Fruit fly (Drosophila melanogaster) whole organism, embryonic: ENCODE data around the gene RfC3.
A peak's percentile ranks its signal among the peaks of the same experiment; 100 is the strongest.

Source experiments
- BtbVII ChIP-seq: fragments of 200-800 bp; sonication (Bioruptor generic); optimal IDR thresholded peaks from 3 replicates; lab custom pipeline; 2017; ENCODE audit warnings: missing biosample characterization, mild to moderate bottlenecking, missing genetic modification characterization
- Bteb2 ChIP-seq: fragments of 200-800 bp; sonication (Bioruptor generic); optimal IDR thresholded peaks from 2 replicates; lab custom pipeline; 2016; ENCODE audit warnings: missing biosample characterization, missing genetic modification characterization
- CG10147 ChIP-seq: fragments of 200-800 bp; sonication (Bioruptor generic); optimal IDR thresholded peaks from 2 replicates; lab custom pipeline; 2019; ENCODE audit warnings: missing biosample characterization, mild to moderate bottlenecking, missing genetic modification characterization, moderate library complexity
- CG10274 ChIP-seq: fragments of 200-800 bp; sonication (Bioruptor generic); optimal IDR thresholded peaks from 3 replicates; lab custom pipeline; 2017; ENCODE audit warnings: missing biosample characterization, mild to moderate bottlenecking, missing genetic modification characterization
- CG10462 ChIP-seq: fragments of 200-800 bp; sonication (Bioruptor generic); optimal IDR thresholded peaks from 2 replicates; lab custom pipeline; 2016; ENCODE audit warnings: missing biosample characterization, missing genetic modification characterization
- CG12071 ChIP-seq: fragments of 200-800 bp; sonication (Bioruptor generic); optimal IDR thresholded peaks from 3 replicates; lab custom pipeline; 2018; ENCODE audit warnings: missing biosample characterization, mild to moderate bottlenecking, missing genetic modification characterization
- CG13123 ChIP-seq: fragments of 200-800 bp; sonication (Bioruptor generic); optimal IDR thresholded peaks from 2 replicates; lab custom pipeline; 2016; ENCODE audit warnings: missing biosample characterization, missing genetic modification characterization
- CG15011 ChIP-seq: fragments of 200-800 bp; sonication (Bioruptor generic); optimal IDR thresholded peaks from 3 replicates; lab custom pipeline; 2018; ENCODE audit warnings: missing biosample characterization, mild to moderate bottlenecking, missing genetic modification characterization
- CG1647 ChIP-seq: fragments of 200-800 bp; sonication (Bioruptor generic); optimal IDR thresholded peaks from 3 replicates; lab custom pipeline; 2016; ENCODE audit warnings: missing biosample characterization, missing genetic modification characterization
- CG16779 ChIP-seq: fragments of 200-800 bp; sonication (Bioruptor generic); IDR thresholded peaks from 2 replicates; pipeline ENCODE4 v1.3.6; 2022; ENCODE audit warnings: missing biosample characterization, missing genetic modification characterization
- CG17328 ChIP-seq: fragments of 200-800 bp; sonication (Bioruptor generic); IDR thresholded peaks from 2 replicates; pipeline ENCODE4 v1.3.6; 2022; ENCODE audit warnings: missing biosample characterization, missing genetic modification characterization
- CG18011 ChIP-seq: fragments of 200-800 bp; sonication (Bioruptor generic); optimal IDR thresholded peaks from 2 replicates; lab custom pipeline; 2017; ENCODE audit warnings: missing biosample characterization, missing genetic modification characterization, mild to moderate bottlenecking, moderate library complexity, missing genotype
- CG2129 ChIP-seq: fragments of 200-800 bp; sonication (Bioruptor generic); IDR thresholded peaks from 2 replicates; pipeline ENCODE4 v1.3.6; 2022; ENCODE audit warnings: missing biosample characterization, missing genetic modification characterization; ENCODE audit not compliant: partially characterized antibody
- CG31388 ChIP-seq: fragments of 200-800 bp; sonication (Bioruptor generic); optimal IDR thresholded peaks from 2 replicates; lab custom pipeline; 2016; ENCODE audit warnings: missing biosample characterization, missing genetic modification characterization
- CG32532 ChIP-seq: fragments of 200-800 bp; sonication (Bioruptor generic); IDR thresholded peaks from 2 replicates; pipeline ENCODE4 v1.3.6; 2022; ENCODE audit warnings: missing biosample characterization, missing genetic modification characterization
- CG3407 ChIP-seq: fragments of 200-800 bp; sonication (Bioruptor generic); optimal IDR thresholded peaks from 2 replicates; lab custom pipeline; 2018; ENCODE audit warnings: missing biosample characterization, mild to moderate bottlenecking, missing genetic modification characterization
- CG34376 ChIP-seq: fragments of 200-800 bp; sonication (Bioruptor generic); optimal IDR thresholded peaks from 2 replicates; lab custom pipeline; 2018; ENCODE audit warnings: missing biosample characterization, mild to moderate bottlenecking, missing genetic modification characterization
- CG3995 ChIP-seq: fragments of 200-800 bp; sonication (Bioruptor generic); optimal IDR thresholded peaks from 3 replicates; lab custom pipeline; 2016; ENCODE audit warnings: missing biosample characterization, missing genetic modification characterization
- CG4617 ChIP-seq: fragments of 200-800 bp; sonication (Bioruptor generic); optimal IDR thresholded peaks from 3 replicates; lab custom pipeline; 2016; ENCODE audit warnings: missing biosample characterization, missing genetic modification characterization, borderline replicate concordance
- CG6854 ChIP-seq: fragments of 200-800 bp; sonication (Bioruptor generic); optimal IDR thresholded peaks from 3 replicates; lab custom pipeline; 2017; ENCODE audit warnings: missing biosample characterization, mild to moderate bottlenecking, missing genetic modification characterization
- CG9797 ChIP-seq: fragments of 200-800 bp; sonication (Bioruptor generic); optimal IDR thresholded peaks from 3 replicates; lab custom pipeline; 2018; ENCODE audit warnings: missing biosample characterization, mild to moderate bottlenecking, missing genetic modification characterization
- Camta ChIP-seq: fragments of 200-800 bp; sonication (Bioruptor generic); optimal IDR thresholded peaks from 2 replicates; lab custom pipeline; 2016; ENCODE audit warnings: missing biosample characterization, missing genetic modification characterization
- CrebB ChIP-seq: fragments of 200-800 bp; sonication (Bioruptor generic); optimal IDR thresholded peaks from 3 replicates; lab custom pipeline; 2018; ENCODE audit warnings: missing biosample characterization, mild to moderate bottlenecking, missing genetic modification characterization
- D19A ChIP-seq: fragments of 200-800 bp; optimal IDR thresholded peaks from 3 replicates; lab custom pipeline; 2019; ENCODE audit warnings: missing biosample characterization, mild to moderate bottlenecking, missing genetic modification characterization, moderate library complexity
- Dbx ChIP-seq: fragments of 200-800 bp; sonication (Bioruptor generic); IDR thresholded peaks from 3 replicates; pipeline ENCODE4 v1.3.6; 2022; ENCODE audit warnings: missing biosample characterization, missing genetic modification characterization
- Doc2 ChIP-seq: fragments of 200-800 bp; sonication (Bioruptor generic); IDR thresholded peaks from 2 replicates; pipeline ENCODE4 v1.3.6; 2022; ENCODE audit warnings: missing biosample characterization, missing genetic modification characterization
- Elba2 ChIP-seq: fragments of 200-800 bp; sonication (Bioruptor generic); optimal IDR thresholded peaks from 3 replicates; lab custom pipeline; 2016; ENCODE audit warnings: missing biosample characterization, missing genetic modification characterization
- Fer1 ChIP-seq: fragments of 200-800 bp; sonication (Bioruptor generic); optimal IDR thresholded peaks from 2 replicates; lab custom pipeline; 2017; ENCODE audit warnings: missing biosample characterization, mild to moderate bottlenecking, missing genetic modification characterization
- H2.0 ChIP-seq: fragments of 200-800 bp; sonication (Bioruptor generic); IDR thresholded peaks from 2 replicates; pipeline ENCODE4 v1.3.6; 2022; ENCODE audit warnings: missing biosample characterization, missing genetic modification characterization
- Jarid2 ChIP-seq: fragments of 200-800 bp; sonication (Bioruptor generic); optimal IDR thresholded peaks from 3 replicates; lab custom pipeline; 2017; ENCODE audit warnings: mild to moderate bottlenecking, missing biosample characterization, missing genetic modification reagents, missing genetic modification characterization
- Meics ChIP-seq: fragments of 200-800 bp; sonication (Bioruptor generic); optimal IDR thresholded peaks from 2 replicates; lab custom pipeline; 2017; ENCODE audit warnings: missing biosample characterization, mild to moderate bottlenecking, missing genetic modification characterization
- Nf-YC ChIP-seq: fragments of 200-800 bp; optimal IDR thresholded peaks from 3 replicates; lab custom pipeline; 2019; ENCODE audit warnings: missing biosample characterization, mild to moderate bottlenecking, missing genetic modification characterization, moderate library complexity
- PHDP ChIP-seq: fragments of 200-800 bp; sonication (Bioruptor generic); optimal IDR thresholded peaks from 3 replicates; lab custom pipeline; 2018; ENCODE audit warnings: missing biosample characterization, mild to moderate bottlenecking, missing genetic modification characterization, moderate library complexity
- ftz-f1 ChIP-seq: fragments of 200-800 bp; sonication (Bioruptor generic); optimal IDR thresholded peaks from 2 replicates; lab custom pipeline; 2016; ENCODE audit warnings: missing biosample characterization, missing genetic modification characterization
- fu2 ChIP-seq: fragments of 200-800 bp; sonication (Bioruptor generic); optimal IDR thresholded peaks from 2 replicates; lab custom pipeline; 2016; ENCODE audit warnings: missing biosample characterization, missing genetic modification characterization
- hkb ChIP-seq, 2 experiments: fragments of 200-800 bp in 1 of 2; fragments of >200 bp in 1 of 2; sonication (Bioruptor generic) in 1 of 2; IDR thresholded peaks in 1 of 2; optimal IDR thresholded peaks in 1 of 2; 2 replicates each; pipeline versions ENCODE4 v1.3.6 to Lab custom; 2017 to 2022; ENCODE audit warnings: missing biosample characterization in 1 of 2, missing genetic modification characterization in 1 of 2
- kah ChIP-seq: fragments of 200-800 bp; sonication (Bioruptor generic); optimal IDR thresholded peaks from 2 replicates; lab custom pipeline; 2018; ENCODE audit warnings: missing biosample characterization, mild to moderate bottlenecking, missing genetic modification characterization
- lov ChIP-seq, 2 experiments: fragments of 200-800 bp in 1 of 2; fragments of >200 bp in 1 of 2; sonication (Bioruptor generic) in 1 of 2; IDR thresholded peaks in 1 of 2; optimal IDR thresholded peaks in 1 of 2; 2 replicates in 1 of 2; 3 replicates in 1 of 2; pipeline versions ENCODE4 v1.3.6 to Lab custom; 2017 to 2022; ENCODE audit warnings: missing biosample characterization in 1 of 2, missing genetic modification characterization in 1 of 2
- mld ChIP-seq: fragments of 200-800 bp; sonication (Bioruptor generic); IDR thresholded peaks from 3 replicates; pipeline ENCODE4 v1.3.6; 2022; ENCODE audit warnings: missing biosample characterization, missing genetic modification characterization; ENCODE audit not compliant: partially characterized antibody
- nerfin-2 ChIP-seq: fragments of 200-800 bp; sonication (Bioruptor generic); IDR thresholded peaks from 2 replicates; pipeline ENCODE4 v1.3.6; 2022; ENCODE audit warnings: missing biosample characterization, missing genetic modification characterization; ENCODE audit not compliant: partially characterized antibody
- nom ChIP-seq: fragments of 200-800 bp; sonication (Bioruptor generic); optimal IDR thresholded peaks from 2 replicates; lab custom pipeline; 2017; ENCODE audit warnings: missing biosample characterization, missing genetic modification characterization, mild to moderate bottlenecking, moderate library complexity, missing genetic modification reagents
- phol ChIP-seq: fragments of 200-800 bp; sonication (Bioruptor generic); optimal IDR thresholded peaks from 3 replicates; lab custom pipeline; 2018; ENCODE audit warnings: missing biosample characterization, mild to moderate bottlenecking, missing genetic modification characterization, moderate library complexity
- pnt ChIP-seq: fragments of 200-800 bp; sonication (Bioruptor generic); optimal IDR thresholded peaks from 3 replicates; lab custom pipeline; 2016; ENCODE audit warnings: missing biosample characterization, missing genetic modification characterization
- row ChIP-seq: fragments of 200-800 bp; sonication (Bioruptor generic); IDR thresholded peaks from 3 replicates; pipeline ENCODE4 v1.3.6; 2022; ENCODE audit warnings: missing biosample characterization, missing genetic modification characterization
- slp2 ChIP-seq: fragments of 200-800 bp; sonication (Bioruptor generic); optimal IDR thresholded peaks from 2 replicates; lab custom pipeline; 2016; ENCODE audit warnings: missing biosample characterization, missing genetic modification characterization
- ssp ChIP-seq: fragments of 200-800 bp; sonication (Bioruptor generic); IDR thresholded peaks from 2 replicates; pipeline ENCODE4 v1.3.6; 2022; ENCODE audit warnings: missing biosample characterization, missing genetic modification characterization
- toy ChIP-seq: fragments of 200-800 bp; sonication (Bioruptor generic); IDR thresholded peaks from 2 replicates; pipeline ENCODE4 v1.3.6; 2022; ENCODE audit warnings: missing biosample characterization, missing genetic modification characterization
- zen2 ChIP-seq: fragments of 200-800 bp; sonication (Bioruptor generic); IDR thresholded peaks from 3 replicates; pipeline ENCODE4 v1.3.6; 2022; ENCODE audit warnings: missing biosample characterization, missing genetic modification characterization; ENCODE audit not compliant: partially characterized antibody

RfC3 gene

DNA sequence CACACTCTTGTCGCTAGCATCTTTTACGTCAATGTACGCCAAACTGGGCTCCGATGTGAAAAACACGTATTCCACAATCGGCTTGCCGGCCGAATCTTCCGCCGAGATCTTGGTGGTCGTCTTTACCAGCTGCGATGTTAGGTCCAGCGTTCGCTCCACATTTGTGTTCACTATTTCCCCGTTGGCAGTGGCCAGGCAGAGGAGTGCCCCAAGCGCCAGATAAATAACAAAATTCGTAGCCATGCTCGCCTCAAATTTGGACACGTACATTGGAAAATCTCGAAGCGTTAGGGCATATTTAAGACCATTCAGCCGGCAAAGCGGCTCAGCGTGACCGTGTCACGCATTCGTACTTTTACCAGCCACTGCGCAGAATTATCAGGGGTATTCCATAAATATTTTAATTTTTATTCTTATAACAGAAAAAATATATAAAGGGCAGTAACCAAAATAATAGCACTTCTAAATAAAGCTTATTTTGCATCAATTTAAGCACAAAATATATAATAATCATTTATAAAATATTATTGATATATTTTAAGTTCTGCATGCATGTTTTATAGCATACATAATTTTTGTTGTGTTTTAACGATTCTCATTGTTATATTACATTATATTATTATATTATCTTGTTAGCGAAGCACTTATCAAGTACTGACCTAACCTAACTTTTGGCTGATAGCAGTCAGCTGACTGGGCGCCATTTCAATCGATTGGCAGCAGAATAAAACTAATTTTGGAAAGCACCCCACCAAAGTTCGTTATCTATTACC lies 43.3 kb upstream of the RfC3 start, which contains the start of the genes CG33303 and dpr19 (continued):
- peak; percentile 49 for TF ChIP-seq CG15011
- no peak for TF ChIP-seq CG1647 (GFP tag; lab: Kevin White, UChicago)
- TF ChIP-seq ssp, result peak; percentile 60; the same call in 1 of the 2 replicates
- peak; percentile 50 for TF ChIP-seq CG13123 (GFP tag; lab: Kevin White, UChicago)
- no peak for TF ChIP-seq Jarid2 (GFP tag; lab: Kevin White, UChicago)
- peak; percentile 90 for TF ChIP-seq phol (tag; lab: Kevin White, UChicago)
- no peak for TF ChIP-seq toy
- TF ChIP-seq fu2 (GFP tag; lab: Kevin White, UChicago), result no peak
- TF ChIP-seq Meics (GFP tag; lab: Kevin White, UChicago), result peak; percentile 80
- TF ChIP-seq CG10147 (GFP tag; lab: Kevin White, UChicago), result peak; percentile 72
- TF ChIP-seq CG4617 (GFP tag; lab: Kevin White, UChicago), result peak; percentile 75
- no peak for TF ChIP-seq ftz-f1 (GFP tag; lab: Kevin White, UChicago)
- TF ChIP-seq slp2 (GFP tag; lab: Kevin White, UChicago), result no peak
- TF ChIP-seq Doc2 (GFP tag; lab: Robert Waterston, UW), result no peak
- peak; percentile 29 for TF ChIP-seq CrebB (tag; lab: Kevin White, UChicago)
- TF ChIP-seq CG6854, result peak; percentile 66
- TF ChIP-seq CG12071 (GFP tag; lab: Kevin White, UChicago), result no peak
- peak; percentile 48 for TF ChIP-seq CG3995 (GFP tag; lab: Kevin White, UChicago)
- TF ChIP-seq zen2 (GFP tag; lab: Robert Waterston, UW), result no peak
- TF ChIP-seq Bteb2 (GFP tag; lab: Kevin White, UChicago), result no peak
- no peak for TF ChIP-seq CG10274 (GFP tag; lab: Kevin White, UChicago)
- TF ChIP-seq H2.0 (GFP tag; lab: Robert Waterston, UW), result peak; percentile 35; the same call in 1 of the 2 replicates
- peak; percentile 85 for TF ChIP-seq Fer1 (GFP tag; lab: Kevin White, UChicago)
- no peak for TF ChIP-seq CG2129 (GFP tag; lab: Robert Waterston, UW)
- no peak for TF ChIP-seq Camta (GFP tag; lab: Kevin White, UChicago)
- no peak for TF ChIP-seq mld (GFP tag; lab: Robert Waterston, UW)
- peak; percentile 79 for TF ChIP-seq Nf-YC (tag; lab: Kevin White, UChicago)
- peak; percentile 80 for TF ChIP-seq CG9797 (GFP tag; lab: Kevin White, UChicago)
- peak; percentile 83 for TF ChIP-seq D19A (tag; lab: Kevin White, UChicago)
- no peak for TF ChIP-seq CG18011 (GFP tag; lab: Kevin White, UChicago)
- TF ChIP-seq CG16779 (GFP tag; lab: Robert Waterston, UW), result no peak
- no peak for TF ChIP-seq CG34376 (GFP tag; lab: Kevin White, UChicago)
- no peak for TF ChIP-seq CG31388 (GFP tag; lab: Kevin White, UChicago)
- TF ChIP-seq Elba2 (GFP tag; lab: Kevin White, UChicago), result no peak
- peak; percentile 90 for TF ChIP-seq PHDP (tag; lab: Kevin White, UChicago)
- no peak for TF ChIP-seq hkb (optimal IDR thresholded peaks at IDR 0.05; lab: Kevin White, UChicago)
- TF ChIP-seq hkb (GFP tag; IDR thresholded peaks at IDR 0.05; lab: Robert Waterston, UW), result peak; percentile 78
- peak; percentile 63 for TF ChIP-seq CG3407 (GFP tag; lab: Kevin White, UChicago)
- peak; percentile 82 for TF ChIP-seq CG32532 (GFP tag; lab: Robert Waterston, UW)
- peak; percentile 83 for TF ChIP-seq row
- TF ChIP-seq lov (optimal IDR thresholded peaks at IDR 0.05; lab: Kevin White, UChicago), result no peak
- no peak for TF ChIP-seq lov (GFP tag; IDR thresholded peaks at IDR 0.05; lab: Robert Waterston, UW)
- peak; percentile 79 for TF ChIP-seq CG17328 (GFP tag; lab: Robert Waterston, UW)
- TF ChIP-seq CG10462, result peak; percentile 20
- TF ChIP-seq kah, result peak; percentile 69
- peak; percentile 65; the same call in 2 of the 3 replicates for TF ChIP-seq Dbx (GFP tag; lab: Robert Waterston, UW)
- peak; percentile 49 for TF ChIP-seq BtbVII
- TF ChIP-seq nom (GFP tag; lab: Kevin White, UChicago), result peak; percentile 32
- TF ChIP-seq nerfin-2 (GFP tag; lab: Robert Waterston, UW), result no peak
- TF ChIP-seq pnt (GFP tag; lab: Kevin White, UChicago), result no peak
